Fruit fly (Drosophila melanogaster): ENCODE measurements around the gene Spp.

DNA sequence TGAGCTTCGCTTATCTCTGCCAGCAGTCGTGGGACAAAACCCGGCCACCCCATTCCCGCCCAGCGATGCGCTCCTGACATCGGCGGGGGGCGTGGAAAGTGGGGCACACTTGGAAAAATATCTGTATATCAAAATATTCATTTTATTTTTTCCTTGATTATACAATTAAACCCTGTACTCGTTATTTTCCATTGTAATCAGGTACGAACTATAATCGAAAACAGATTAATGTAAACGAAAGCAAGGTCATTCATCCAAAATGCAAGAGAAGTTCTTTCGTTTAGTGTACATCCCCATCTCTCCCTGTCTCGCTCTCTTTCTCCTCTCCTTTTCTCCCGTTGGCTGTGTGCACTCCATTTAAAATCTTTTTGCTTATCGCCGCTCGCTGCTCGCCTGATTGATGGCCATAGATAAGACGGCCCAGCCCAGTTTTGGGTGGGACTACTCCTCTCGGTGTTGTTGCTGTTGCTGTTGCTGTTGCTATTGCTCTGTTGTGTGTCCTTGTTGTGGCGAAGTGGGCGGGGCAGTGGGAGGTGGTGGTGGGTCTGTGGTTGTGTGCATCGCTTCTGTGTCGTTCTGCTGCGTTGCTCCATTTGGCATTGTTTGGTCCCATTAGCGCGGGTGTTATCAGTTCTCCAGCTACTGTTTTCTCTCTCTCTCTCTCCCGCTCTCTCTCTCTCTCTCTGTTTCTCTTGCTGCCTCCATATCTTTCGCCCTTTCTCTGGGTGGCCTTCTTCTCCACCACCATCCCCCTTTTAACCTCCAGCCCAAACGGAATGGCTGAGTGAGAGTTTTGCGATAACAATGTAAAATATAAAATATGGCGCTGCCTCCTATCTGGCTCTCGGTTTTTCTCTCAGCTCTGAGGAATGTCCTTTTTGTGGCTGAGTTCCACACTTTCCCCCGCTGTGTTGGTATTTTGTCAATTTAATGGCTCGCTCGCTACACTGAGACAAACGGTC, 28.1 kb downstream of the Spp start:
- TF ChIP-seq cnc (optimal IDR thresholded peaks at IDR 0.05) (no peak), ovo (GFP tag; optimal IDR thresholded peaks at IDR 0.05) (no peak), bab1 (GFP tag; optimal IDR thresholded peaks at IDR 0.05) (no peak), Clk (GFP tag; optimal IDR thresholded peaks at IDR 0.05) (no peak), cic (GFP tag; optimal IDR thresholded peaks at IDR 0.05) (no peak), CG14711 (tag; optimal IDR thresholded peaks at IDR 0.05) (no peak)
